Worm (Caenorhabditis elegans) whole organism, young adult: ENCODE measurements around the gene mcm-6.

ENCODE experiments used
- B0019.2 ChIP-seq: fragments of 200-800 bp; sonication (Bioruptor generic); conservative IDR thresholded peaks from 2 replicates; pipeline ENCODE4 v1.3.6; 2022; ENCODE audit warnings: missing genetic modification reagents, missing genetic modification characterization, missing compliant biosample characterization
- B0336.3 ChIP-seq: fragments of 200-800 bp; sonication (Bioruptor generic); IDR thresholded peaks from 2 replicates; pipeline ENCODE4 v1.3.6; 2022; ENCODE audit warnings: missing genetic modification characterization, missing compliant biosample characterization
- C17E4.6 ChIP-seq: fragments of 200-800 bp; sonication (Bioruptor generic); IDR thresholded peaks from 2 replicates; pipeline ENCODE4 v1.3.6; 2022; ENCODE audit warnings: missing genetic modification reagents, missing genetic modification characterization, missing compliant biosample characterization
- D2030.7 ChIP-seq: fragments of 200-800 bp; sonication (Bioruptor generic); IDR thresholded peaks from 2 replicates; pipeline ENCODE4 v1.3.6; 2022; ENCODE audit warnings: missing genetic modification reagents, missing genetic modification characterization, missing compliant biosample characterization
- F10E7.11 ChIP-seq: sonication (generic microtip); optimal IDR thresholded peaks from 2 replicates; lab custom pipeline; 2017; ENCODE audit warnings: mild to moderate bottlenecking, missing genetic modification characterization, moderate library complexity, missing compliant biosample characterization
- F49E8.2 ChIP-seq: sonication (generic microtip); optimal IDR thresholded peaks from 3 replicates; lab custom pipeline; 2017; ENCODE audit warnings: missing genetic modification characterization, mild to moderate bottlenecking, missing compliant biosample characterization, antibody characterized with exemption, moderate library complexity; ENCODE audit not compliant: insufficient read depth
- K12H6.12 ChIP-seq: fragments of 200-800 bp; sonication (Bioruptor generic); optimal IDR thresholded peaks from 2 replicates; lab custom pipeline; 2018; ENCODE audit warnings: mild to moderate bottlenecking, missing genetic modification characterization, missing compliant biosample characterization
- T26A5.8 ChIP-seq: sonication (generic microtip); optimal IDR thresholded peaks from 2 replicates; lab custom pipeline; 2016; ENCODE audit warnings: missing genetic modification characterization, missing compliant biosample characterization
- Y53G8AR.9 ChIP-seq: fragments of 200-800 bp; sonication (Bioruptor generic); conservative IDR thresholded peaks from 2 replicates; pipeline ENCODE4 v1.3.6; 2022; ENCODE audit warnings: missing genetic modification reagents, missing genetic modification characterization, missing compliant biosample characterization
- Y95B8A.8 ChIP-seq: fragments of 200-800 bp; sonication (Bioruptor generic); IDR thresholded peaks from 2 replicates; pipeline ENCODE4 v1.3.6; 2022; ENCODE audit warnings: missing genetic modification reagents, missing genetic modification characterization, missing compliant biosample characterization
- athp-1 ChIP-seq: sonication (generic microtip); optimal IDR thresholded peaks from 2 replicates; lab custom pipeline; 2017; ENCODE audit warnings: mild to moderate bottlenecking, missing genetic modification characterization, missing compliant biosample characterization
- bed-1 ChIP-seq: fragments of 200-800 bp; sonication (Bioruptor generic); IDR thresholded peaks from 2 replicates; pipeline ENCODE4 v1.3.6; 2022; ENCODE audit warnings: missing genetic modification reagents, missing genetic modification characterization, missing compliant biosample characterization
- bed-2 ChIP-seq: fragments of 200-800 bp; sonication (Bioruptor generic); IDR thresholded peaks from 2 replicates; pipeline ENCODE4 v1.3.6; 2022; ENCODE audit warnings: missing genetic modification reagents, missing genetic modification characterization, missing compliant biosample characterization
- ccch-3 ChIP-seq: fragments of 200-800 bp; sonication (Bioruptor generic); optimal IDR thresholded peaks from 2 replicates; lab custom pipeline; 2018; ENCODE audit warnings: mild to moderate bottlenecking, missing genetic modification characterization, missing compliant biosample characterization
- cebp-2 ChIP-seq: fragments of 200-800 bp; sonication (Bioruptor generic); IDR thresholded peaks from 2 replicates; pipeline ENCODE4 v1.3.6; 2022; ENCODE audit warnings: missing genetic modification characterization, missing compliant biosample characterization
- ceh-40 ChIP-seq: fragments of 200-800 bp; sonication (Bioruptor generic); IDR thresholded peaks from 2 replicates; pipeline ENCODE4 v1.3.6; 2022; ENCODE audit warnings: missing genetic modification characterization, missing compliant biosample characterization
- ceh-58 ChIP-seq: fragments of 200-800 bp; sonication (Bioruptor generic); IDR thresholded peaks from 2 replicates; pipeline ENCODE4 v1.3.6; 2022; ENCODE audit warnings: missing genetic modification characterization, missing compliant biosample characterization
- die-1 ChIP-seq: sonication (generic microtip); optimal IDR thresholded peaks from 2 replicates; lab custom pipeline; 2016; ENCODE audit warnings: missing genotype, mild to moderate bottlenecking, missing genetic modification characterization, missing compliant biosample characterization
- dox-1 ChIP-seq: fragments of 200-800 bp; sonication (Bioruptor generic); IDR thresholded peaks from 2 replicates; pipeline ENCODE4 v1.3.6; 2022; ENCODE audit warnings: missing genetic modification reagents, missing genetic modification characterization, missing compliant biosample characterization
- dpl-1 ChIP-seq: fragments of 150-350 bp; optimal IDR thresholded peaks from 2 replicates; lab custom pipeline; 2014; ENCODE audit warnings: missing biosample characterization, missing genetic modification reagents, missing genetic modification characterization
- egl-44 ChIP-seq: fragments of 200-800 bp; sonication (Bioruptor generic); IDR thresholded peaks from 2 replicates; pipeline ENCODE4 v1.3.6; 2022; ENCODE audit warnings: missing genetic modification reagents, missing genetic modification characterization, missing compliant biosample characterization
- ekl-4 ChIP-seq: fragments of 200-800 bp; sonication (Bioruptor generic); IDR thresholded peaks from 2 replicates; pipeline ENCODE4 v1.3.6; 2022; ENCODE audit warnings: missing genetic modification reagents, missing genetic modification characterization, missing compliant biosample characterization
- hrde-1 ChIP-seq: sonication (generic microtip); optimal IDR thresholded peaks from 2 replicates; lab custom pipeline; 2016; ENCODE audit warnings: missing genetic modification characterization, mild to moderate bottlenecking, missing compliant biosample characterization, moderate library complexity, missing genotype, missing genetic modification reagents, borderline replicate concordance
- hsf-1 ChIP-seq: fragments of 200-800 bp; sonication (Bioruptor generic); IDR thresholded peaks from 2 replicates; pipeline ENCODE4 v1.3.6; 2022; ENCODE audit warnings: missing genetic modification reagents, missing genetic modification characterization, missing compliant biosample characterization
- let-526 ChIP-seq: fragments of 200-800 bp; sonication (Bioruptor generic); IDR thresholded peaks from 2 replicates; pipeline ENCODE4 v1.3.6; 2022; ENCODE audit warnings: missing genetic modification reagents, missing genetic modification characterization, missing compliant biosample characterization
- lin-35 ChIP-seq, 3 experiments: fragments of 150-350 bp in 2 of 3; sonication (generic microtip) in 1 of 3; optimal IDR thresholded peaks; 2 replicates each; lab custom pipeline; 2014 to 2018; ENCODE audit warnings: missing biosample characterization in 3 of 3, missing genetic modification characterization in 3 of 3, missing genetic modification reagents in 3 of 3
- madf-6 ChIP-seq: fragments of 200-800 bp; sonication (Bioruptor generic); IDR thresholded peaks from 2 replicates; pipeline ENCODE4 v1.3.6; 2022; ENCODE audit warnings: missing genetic modification reagents, missing genetic modification characterization, missing compliant biosample characterization
- madf-8 ChIP-seq: fragments of 200-800 bp; sonication (Bioruptor generic); conservative IDR thresholded peaks from 2 replicates; pipeline ENCODE4 v1.3.6; 2022; ENCODE audit warnings: missing genetic modification reagents, missing genetic modification characterization, missing compliant biosample characterization
- mes-4 ChIP-seq: sonication (generic microtip); optimal IDR thresholded peaks from 2 replicates; lab custom pipeline; 2016; ENCODE audit warnings: missing genotype, missing genetic modification characterization, missing compliant biosample characterization
- nfya-2 ChIP-seq: fragments of 200-800 bp; sonication (Bioruptor generic); IDR thresholded peaks from 2 replicates; pipeline ENCODE4 v1.3.6; 2022; ENCODE audit warnings: missing genetic modification reagents, missing genetic modification characterization, missing compliant biosample characterization
- nhr-90 ChIP-seq: sonication (generic microtip); optimal IDR thresholded peaks from 2 replicates; lab custom pipeline; 2016; ENCODE audit warnings: missing genotype, mild to moderate bottlenecking, missing genetic modification characterization, missing compliant biosample characterization
- pbrm-1 ChIP-seq: fragments of 200-800 bp; sonication (Bioruptor generic); IDR thresholded peaks from 2 replicates; pipeline ENCODE4 v1.3.6; 2022; ENCODE audit warnings: missing genetic modification reagents, missing genetic modification characterization, missing compliant biosample characterization
- rec-8 ChIP-seq, 2 experiments: sonication (generic microtip); optimal IDR thresholded peaks; 2 replicates each; lab custom pipeline; 2016; ENCODE audit warnings: mild to moderate bottlenecking in 2 of 2, missing genetic modification characterization in 2 of 2, missing genetic modification reagents in 2 of 2, missing genotype in 2 of 2, missing biosample characterization in 1 of 2, missing compliant biosample characterization in 1 of 2, moderate library complexity in 1 of 2
- repo-1 ChIP-seq: sonication (generic microtip); optimal IDR thresholded peaks from 2 replicates; lab custom pipeline; 2017; ENCODE audit warnings: mild to moderate bottlenecking, missing genetic modification characterization, missing compliant biosample characterization
- rpc-1 ChIP-seq, 2 experiments: fragments of 150-350 bp in 1 of 2; sonication (generic microtip) in 1 of 2; optimal IDR thresholded peaks; 2 replicates each; lab custom pipeline; 2014 to 2018; ENCODE audit warnings: missing biosample characterization in 1 of 2, missing genetic modification characterization in 1 of 2, missing genetic modification reagents in 1 of 2, missing genotype in 1 of 2
- sea-2 ChIP-seq: fragments of 200-800 bp; sonication (Bioruptor generic); IDR thresholded peaks from 2 replicates; pipeline ENCODE4 v1.3.6; 2022; ENCODE audit warnings: missing genetic modification characterization, missing compliant biosample characterization
- snpc-1.3 ChIP-seq: sonication (generic microtip); optimal IDR thresholded peaks from 2 replicates; lab custom pipeline; 2017; ENCODE audit warnings: missing genetic modification characterization, mild to moderate bottlenecking, missing compliant biosample characterization, antibody characterized with exemption, moderate library complexity, missing genotype, missing genetic modification reagents; ENCODE audit not compliant: insufficient read depth
- snpc-4 ChIP-seq, 5 experiments: fragments of 150-350 bp in 1 of 5; sonication (generic microtip) in 4 of 5; optimal IDR thresholded peaks; 2 replicates each; lab custom pipeline; 2014 to 2018; ENCODE audit warnings: missing genetic modification characterization in 5 of 5, missing biosample characterization in 3 of 5, antibody characterized with exemption in 2 of 5, mild to moderate bottlenecking in 2 of 5, missing compliant biosample characterization in 2 of 5, missing genotype in 2 of 5, moderate library complexity in 2 of 5, missing genetic modification reagents in 1 of 5
- sptf-2 ChIP-seq: fragments of 200-800 bp; sonication (Bioruptor generic); optimal IDR thresholded peaks from 2 replicates; lab custom pipeline; 2018; ENCODE audit warnings: mild to moderate bottlenecking, missing genetic modification characterization, missing compliant biosample characterization
- tbp1 ChIP-seq: fragments of 200-800 bp; sonication (Bioruptor generic); optimal IDR thresholded peaks from 2 replicates; lab custom pipeline; 2018; ENCODE audit warnings: mild to moderate bottlenecking, missing genetic modification characterization, missing compliant biosample characterization
- tbx-9 ChIP-seq: sonication (generic microtip); optimal IDR thresholded peaks from 2 replicates; lab custom pipeline; 2016; ENCODE audit warnings: borderline replicate concordance, missing genetic modification characterization, inconsistent platforms, missing compliant biosample characterization
- tlf-1 ChIP-seq: fragments of 200-800 bp; sonication (Bioruptor generic); optimal IDR thresholded peaks from 2 replicates; lab custom pipeline; 2018; ENCODE audit warnings: mild to moderate bottlenecking, missing genetic modification characterization, missing compliant biosample characterization
- unc-130 ChIP-seq: sonication (generic microtip); optimal IDR thresholded peaks from 2 replicates; lab custom pipeline; 2016; ENCODE audit warnings: missing genetic modification reagents, missing genetic modification characterization, missing compliant biosample characterization
- xnd-1 ChIP-seq: sonication (generic microtip); optimal IDR thresholded peaks from 2 replicates; lab custom pipeline; 2016; ENCODE audit warnings: missing genotype, missing genetic modification reagents, missing genetic modification characterization, missing compliant biosample characterization
- ztf-22 ChIP-seq: fragments of 200-800 bp; sonication (Bioruptor generic); optimal IDR thresholded peaks from 2 replicates; lab custom pipeline; 2018; ENCODE audit warnings: mild to moderate bottlenecking, missing genetic modification characterization, moderate library complexity, missing compliant biosample characterization
- ztf-26 ChIP-seq: sonication (generic microtip); optimal IDR thresholded peaks from 2 replicates; lab custom pipeline; 2017; ENCODE audit warnings: missing genetic modification characterization, missing compliant biosample characterization
- ztf-3 ChIP-seq: fragments of 200-800 bp; sonication (Bioruptor generic); optimal IDR thresholded peaks from 2 replicates; lab custom pipeline; 2018; ENCODE audit warnings: mild to moderate bottlenecking, missing genetic modification characterization, missing compliant biosample characterization

Gene mcm-6

DNA sequence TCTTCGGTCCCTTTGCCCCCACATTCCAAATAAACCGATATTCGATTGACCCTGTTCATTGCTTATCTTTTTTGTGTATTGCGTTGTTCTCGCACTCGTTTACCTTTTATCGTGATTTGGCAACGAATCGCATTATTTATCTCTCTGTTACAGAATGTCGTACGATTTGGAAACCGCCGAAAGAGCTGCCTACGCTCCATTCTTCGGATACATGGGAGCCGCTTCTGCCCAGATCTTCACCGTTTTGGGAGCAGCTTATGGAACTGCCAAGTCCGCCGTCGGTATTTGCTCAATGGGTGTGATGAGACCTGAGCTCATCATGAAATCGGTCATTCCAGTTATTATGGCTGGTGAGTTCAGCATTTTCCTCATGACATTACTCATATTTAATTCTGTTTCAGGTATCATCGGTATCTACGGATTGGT is 12.1 kb upstream of the mcm-6 start, which contains the start of gene vha-2 (continued):
- TF ChIP-seq madf-6 (GFP tag; lab: Robert Waterston, UW): peak; percentile 57
- TF ChIP-seq nhr-90 (tag; lab: Kevin White, UChicago): peak; percentile 43
- TF ChIP-seq C17E4.6 (GFP tag; lab: Robert Waterston, UW): peak; percentile 22; the same call in 1 of the 2 replicates
- no peak for TF ChIP-seq sea-2 (GFP tag; lab: Robert Waterston, UW)
- peak; percentile 31 for TF ChIP-seq tbp1 (GFP tag; lab: Kevin White, UChicago)
- no peak for TF ChIP-seq dpl-1 (GFP tag; lab: Kevin White, UChicago)
- 0 out of 2 replicates have a peak, but pooled peaks have one; percentile 8 for TF ChIP-seq ceh-40 (GFP tag; lab: Robert Waterston, UW)
- TF ChIP-seq K12H6.12 (tag; lab: Kevin White, UChicago): no peak
- TF ChIP-seq B0336.3 (GFP tag; lab: Robert Waterston, UW): peak; percentile 92
- TF ChIP-seq egl-44: peak; percentile 53; the same call in 1 of the 2 replicates
- no peak for TF ChIP-seq ztf-3 (GFP tag; lab: Kevin White, UChicago)
- peak; percentile 25; the same call in 1 of the 2 replicates for TF ChIP-seq nfya-2
- no peak for TF ChIP-seq F10E7.11
- no peak for TF ChIP-seq ceh-58 (GFP tag; lab: Robert Waterston, UW)
- TF ChIP-seq cebp-2: no peak
- TF ChIP-seq T26A5.8: peak; percentile 30
- TF ChIP-seq die-1 (tag; lab: Kevin White, UChicago): peak; percentile 62
- no peak for TF ChIP-seq lin-35 (GFP tag; optimal IDR thresholded peaks at IDR 0.05; lab: Kevin White, UChicago)
- TF ChIP-seq rpc-1 (optimal IDR thresholded peaks at IDR 0.05; lab: Kevin White, UChicago): no peak
- no peak for TF ChIP-seq rpc-1 (tag; optimal IDR thresholded peaks at IDR 0.05; lab: Kevin White, UChicago)
- TF ChIP-seq snpc-1.3 (tag; lab: Kevin White, UChicago): no peak
- TF ChIP-seq ztf-26: peak; percentile 23
- no peak for TF ChIP-seq xnd-1 (tag; lab: Kevin White, UChicago)
- no peak for TF ChIP-seq rec-8 (tag; optimal IDR thresholded peaks at IDR 0.05; lab: Kevin White, UChicago)
- TF ChIP-seq hsf-1 (GFP tag; lab: Robert Waterston, UW): peak; percentile 76
- TF ChIP-seq dox-1 (GFP tag; lab: Robert Waterston, UW): peak; percentile 31
- no peak for TF ChIP-seq bed-2 (GFP tag; lab: Robert Waterston, UW)
- peak; percentile 80 for TF ChIP-seq ekl-4 (GFP tag; lab: Robert Waterston, UW)
- no peak for TF ChIP-seq bed-1 (GFP tag; lab: Robert Waterston, UW)
- no peak for TF ChIP-seq madf-8 (GFP tag; lab: Robert Waterston, UW)
- TF ChIP-seq tbx-9 (tag; lab: Kevin White, UChicago): no peak
- peak; percentile 79 for TF ChIP-seq hrde-1 (tag; lab: Kevin White, UChicago)
- TF ChIP-seq Y95B8A.8: peak; percentile 54; the same call in 1 of the 2 replicates
- TF ChIP-seq D2030.7: peak; percentile 10; the same call in 1 of the 2 replicates
- TF ChIP-seq F49E8.2: peak; percentile 54
- no peak for TF ChIP-seq unc-130 (GFP tag; lab: Kevin White, UChicago)
- TF ChIP-seq snpc-4 (GFP tag; optimal IDR thresholded peaks at IDR 0.05; lab: Kevin White, UChicago): no peak
- TF ChIP-seq snpc-4 (tag; optimal IDR thresholded peaks at IDR 0.05; lab: Kevin White, UChicago): peak in 1 of 4 experiments; percentile 29
- no peak for TF ChIP-seq let-526 (GFP tag; lab: Robert Waterston, UW)
- peak; percentile 77 for TF ChIP-seq athp-1
- peak; percentile 80 for TF ChIP-seq Y53G8AR.9 (GFP tag; lab: Robert Waterston, UW)
- TF ChIP-seq sptf-2 (GFP tag; lab: Kevin White, UChicago): no peak
- TF ChIP-seq pbrm-1 (GFP tag; lab: Robert Waterston, UW): peak; percentile 75
- no peak for TF ChIP-seq B0019.2 (GFP tag; lab: Robert Waterston, UW)
- no peak for TF ChIP-seq mes-4 (tag; lab: Kevin White, UChicago)
- no peak for TF ChIP-seq ztf-22 (GFP tag; lab: Kevin White, UChicago)
- TF ChIP-seq repo-1 (tag; lab: Kevin White, UChicago): peak; percentile 62
- TF ChIP-seq tlf-1: peak; percentile 76
- no peak for TF ChIP-seq ccch-3 (GFP tag; lab: Kevin White, UChicago)
